Worm (Caenorhabditis elegans): ENCODE data around the gene cdf-2.
A peak's percentile ranks its signal among the peaks of the same experiment; 100 is the strongest.

The cdf-2 gene

ce11 chrX:12466769-12467168 lies at the start of gene cdf-2:
TSS of gene cdf-2 (minus strand) at chrX:12466917.
- peak; percentile 76 for TF ChIP-seq elt-2 (tag; optimal IDR thresholded peaks at IDR 0.05)
- TF ChIP-seq nhr-20 (tag; optimal IDR thresholded peaks at IDR 0.05) = peak; percentile 28
- no peak for TF ChIP-seq hlh-4 (tag; optimal IDR thresholded peaks at IDR 0.05)
- no peak for TF ChIP-seq efl-1 (optimal IDR thresholded peaks at IDR 0.05)
- peak in 1 of 2 experiments; percentile 68 for TF ChIP-seq efl-1 (GFP tag; optimal IDR thresholded peaks at IDR 0.05 in 1 of 2)
- peak; percentile 5 for TF ChIP-seq nhr-71 (tag; optimal IDR thresholded peaks at IDR 0.05)

- TF ChIP-seq zag-1 (tag; optimal IDR thresholded peaks at IDR 0.05) (no peak), nhr-20 (tag; optimal IDR thresholded peaks at IDR 0.05) (peak; percentile 29), swsn-7 (tag; optimal IDR thresholded peaks at IDR 0.05) (peak; percentile 26), nhr-85 (tag) (peak; percentile 53), hlh-4 (tag; optimal IDR thresholded peaks at IDR 0.05) (peak; percentile 71), dsc-1 (tag; optimal IDR thresholded peaks at IDR 0.05) (peak; percentile 19), nhr-71 (tag; optimal IDR thresholded peaks at IDR 0.05) (peak; percentile 81), unc-130 (tag; optimal IDR thresholded peaks at IDR 0.05) (no peak), egl-13 (tag; optimal IDR thresholded peaks at IDR 0.05) (peak; percentile 36), sox-4 (tag; optimal IDR thresholded peaks at IDR 0.05) (peak; percentile 67), fkh-8 (tag; optimal IDR thresholded peaks at IDR 0.05) (peak; percentile 90), nhr-47 (tag; optimal IDR thresholded peaks at IDR 0.05) (peak; percentile 75), lin-14 (GFP tag; optimal IDR thresholded peaks at IDR 0.05) (peak; percentile 36), irx-1 (tag; optimal IDR thresholded peaks at IDR 0.05) (no peak)
Observed at ce11 chrX:12516482-12516826, 49.7 kb upstream of the cdf-2 start.

DNA sequence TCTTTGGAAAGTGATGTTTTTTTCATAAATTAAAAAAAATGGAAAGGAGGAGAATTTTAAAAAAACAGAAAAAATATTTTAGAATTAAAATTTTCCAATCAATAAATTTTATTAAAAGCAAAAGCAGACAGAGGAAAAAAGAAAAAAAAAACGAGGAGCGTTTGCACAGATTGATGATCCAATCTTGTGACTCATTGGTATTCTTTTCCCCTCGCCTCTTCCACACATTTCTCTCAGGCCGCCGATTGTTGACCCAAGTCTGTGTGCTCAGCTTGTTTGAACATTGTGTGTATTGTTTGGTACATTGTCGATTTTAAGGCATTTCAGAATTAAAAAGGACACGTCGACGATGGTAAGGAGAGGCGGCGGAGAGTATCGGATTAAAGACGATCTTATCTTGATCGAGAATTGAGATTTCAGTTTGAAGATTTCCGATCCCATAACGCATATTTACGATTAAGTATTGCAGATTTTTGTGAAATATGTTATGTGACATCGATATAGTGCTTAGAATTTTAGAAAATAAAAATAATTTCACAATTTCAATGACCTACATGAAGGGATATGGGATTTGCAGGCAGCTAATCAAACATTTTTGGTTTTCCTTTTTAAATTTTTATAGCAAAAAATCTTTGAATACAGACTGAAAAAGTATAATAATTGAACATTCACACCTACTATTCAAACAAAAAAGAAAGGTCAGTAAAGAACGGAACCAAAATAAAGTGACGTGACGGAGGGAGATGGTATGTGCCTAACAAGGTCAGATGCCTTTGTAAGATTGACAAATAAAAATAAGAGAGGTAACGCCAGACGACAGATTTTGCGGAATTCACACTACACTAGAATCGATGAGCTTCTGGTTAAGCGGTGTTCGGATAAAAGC lies 49.1 kb upstream of the cdf-2 start:
- TF ChIP-seq skn-1 (tag; optimal IDR thresholded peaks at IDR 0.05) (no peak), nhr-12 (tag; optimal IDR thresholded peaks at IDR 0.05) (no peak), nhr-85 (tag) (peak; percentile 82), ztf-4 (tag; optimal IDR thresholded peaks at IDR 0.05) (no peak), fkh-4 (tag; optimal IDR thresholded peaks at IDR 0.05; ENCODE audit: borderline replicate concordance) (no peak), zag-1 (tag; optimal IDR thresholded peaks at IDR 0.05) (no peak), F16B12.6 (tag; optimal IDR thresholded peaks at IDR 0.05) (no peak), elt-3 (tag; optimal IDR thresholded peaks at IDR 0.05) (no peak), jun-1 (tag; optimal IDR thresholded peaks at IDR 0.05) (no peak), nhr-71 (tag; optimal IDR thresholded peaks at IDR 0.05) (peak; percentile 18), lin-15B (tag; optimal IDR thresholded peaks at IDR 0.05) (no peak), lin-13 (GFP tag; optimal IDR thresholded peaks at IDR 0.05) (no peak), Y116A8C.19 (tag; optimal IDR thresholded peaks at IDR 0.05; ENCODE audit: borderline replicate concordance) (no peak), ceh-82 (tag; optimal IDR thresholded peaks at IDR 0.05) (no peak), C34B4.2 (tag; optimal IDR thresholded peaks at IDR 0.05) (no peak), dpl-1 (GFP tag; optimal IDR thresholded peaks at IDR 0.05) (no peak), efl-3 (GFP tag; optimal IDR thresholded peaks at IDR 0.05) (peak; percentile 1), lin-35 (GFP tag; optimal IDR thresholded peaks at IDR 0.05) (no peak), lir-3 (tag; optimal IDR thresholded peaks at IDR 0.05; ENCODE audit: poor library complexity) (no peak), sup-37 (GFP tag; optimal IDR thresholded peaks at IDR 0.05) (no peak), nhr-90 (tag; optimal IDR thresholded peaks at IDR 0.05; ENCODE audit: poor library complexity) (no peak), nhr-20 (tag; optimal IDR thresholded peaks at IDR 0.05) (peak; percentile 31), ama-1 (optimal IDR thresholded peaks at IDR 0.05) (no peak), hlh-4 (tag; optimal IDR thresholded peaks at IDR 0.05) (no peak), ceh-88 (GFP tag; IDR thresholded peaks at IDR 0.05) (no peak), nhr-47 (tag; optimal IDR thresholded peaks at IDR 0.05) (no peak), tlp-1 (tag; optimal IDR thresholded peaks at IDR 0.05) (no peak), C16A3.4 (tag; optimal IDR thresholded peaks at IDR 0.05) (no peak), mef-2 (tag; optimal IDR thresholded peaks at IDR 0.05) (no peak), nhr-11 (tag; optimal IDR thresholded peaks at IDR 0.05) (no peak), ztf-11 (tag; optimal IDR thresholded peaks at IDR 0.05) (no peak), nhr-84 (tag; optimal IDR thresholded peaks at IDR 0.05) (no peak), fkh-10 (GFP tag; optimal IDR thresholded peaks at IDR 0.05) (no peak), egl-13 (tag; optimal IDR thresholded peaks at IDR 0.05) (no peak), vab-15 (tag; optimal IDR thresholded peaks at IDR 0.05) (no peak), tbx-2 (tag; optimal IDR thresholded peaks at IDR 0.05) (no peak), hpl-2 (GFP tag; optimal IDR thresholded peaks at IDR 0.05) (no peak)

Data from whole organism, L1 larva.